Worm (Caenorhabditis elegans): ENCODE data around the gene F17C11.12.

- TF ChIP-seq nhr-11 (tag; optimal IDR thresholded peaks at IDR 0.05) (no peak), hlh-30 (tag; optimal IDR thresholded peaks at IDR 0.05; ENCODE audit: insufficient read depth) (no peak), nhr-232 (tag; optimal IDR thresholded peaks at IDR 0.05) (no peak), ets-4 (tag; optimal IDR thresholded peaks at IDR 0.05) (no peak), pag-3 (tag; optimal IDR thresholded peaks at IDR 0.05; ENCODE audit: borderline replicate concordance) (no peak), pha-4 (tag; optimal IDR thresholded peaks at IDR 0.05) (no peak), ceh-9 (tag; optimal IDR thresholded peaks at IDR 0.05) (no peak)
These were observed 38.4 kb upstream of the F17C11.12 start for ce11 chrV:10975091-10975490.

All from whole organism, late embryonic.